Fruit fly (Drosophila melanogaster) whole organism, embryonic: Measurements from ENCODE around the gene CG12945.
A peak's percentile ranks its signal among the peaks of the same experiment; 100 is the strongest.

Experiments
- Asciz ChIP-seq: fragments of 200-800 bp; sonication (Bioruptor generic); optimal IDR thresholded peaks from 2 replicates; lab custom pipeline; 2017; ENCODE audit warnings: missing biosample characterization, mild to moderate bottlenecking, missing genetic modification characterization, missing genetic modification reagents
- Atf6 ChIP-seq: fragments of 200-800 bp; sonication (Bioruptor generic); IDR thresholded peaks from 2 replicates; pipeline ENCODE4 v1.3.6; 2022; ENCODE audit warnings: missing biosample characterization, missing genetic modification characterization
- Blimp-1 ChIP-seq: fragments of 200-800 bp; sonication (Bioruptor generic); optimal IDR thresholded peaks from 3 replicates; lab custom pipeline; 2018; ENCODE audit warnings: missing biosample characterization, missing genetic modification characterization, mild to moderate bottlenecking, moderate library complexity, missing genetic modification reagents
- C15 ChIP-seq: fragments of 200-800 bp; sonication (Bioruptor generic); IDR thresholded peaks from 3 replicates; pipeline ENCODE4 v1.3.6; 2022; ENCODE audit warnings: missing biosample characterization, missing genetic modification characterization
- CG12071 ChIP-seq: fragments of 200-800 bp; sonication (Bioruptor generic); optimal IDR thresholded peaks from 3 replicates; lab custom pipeline; 2018; ENCODE audit warnings: missing biosample characterization, mild to moderate bottlenecking, missing genetic modification characterization
- CG12219 ChIP-seq: fragments of 200-800 bp; sonication (Bioruptor generic); optimal IDR thresholded peaks from 3 replicates; lab custom pipeline; 2018; ENCODE audit warnings: missing biosample characterization, mild to moderate bottlenecking, missing genetic modification characterization
- CG15601 ChIP-seq: fragments of 200-800 bp; sonication (Bioruptor generic); optimal IDR thresholded peaks from 3 replicates; lab custom pipeline; 2019; ENCODE audit warnings: missing biosample characterization, mild to moderate bottlenecking, missing genetic modification characterization, moderate library complexity
- CG16815 ChIP-seq: fragments of 200-800 bp; sonication (Bioruptor generic); optimal IDR thresholded peaks from 3 replicates; lab custom pipeline; 2017; ENCODE audit warnings: missing biosample characterization, mild to moderate bottlenecking, missing genetic modification characterization
- CG16863 ChIP-seq: fragments of 200-800 bp; sonication (Bioruptor generic); optimal IDR thresholded peaks from 3 replicates; lab custom pipeline; 2016; ENCODE audit warnings: missing biosample characterization, missing genetic modification characterization
- CG17359 ChIP-seq: fragments of 200-800 bp; sonication (Bioruptor generic); optimal IDR thresholded peaks from 3 replicates; lab custom pipeline; 2018; ENCODE audit warnings: missing biosample characterization, mild to moderate bottlenecking, missing genetic modification characterization, moderate library complexity
- CG17802 ChIP-seq: fragments of 200-800 bp; sonication (Bioruptor generic); optimal IDR thresholded peaks from 2 replicates; lab custom pipeline; 2018; ENCODE audit warnings: missing biosample characterization, mild to moderate bottlenecking, missing genetic modification characterization, moderate library complexity
- CG2120 ChIP-seq: fragments of 200-800 bp; sonication (Bioruptor generic); optimal IDR thresholded peaks from 3 replicates; lab custom pipeline; 2016; ENCODE audit warnings: missing biosample characterization, missing genetic modification characterization
- CG2199 ChIP-seq: fragments of 200-800 bp; sonication (Bioruptor generic); IDR thresholded peaks from 3 replicates; pipeline ENCODE4 v1.3.6; 2022; ENCODE audit warnings: missing biosample characterization, missing genetic modification characterization
- CG30431 ChIP-seq: fragments of 200-800 bp; sonication (Bioruptor generic); optimal IDR thresholded peaks from 2 replicates; lab custom pipeline; 2017; ENCODE audit warnings: missing biosample characterization, missing genetic modification characterization
- CG32532 ChIP-seq: fragments of 200-800 bp; sonication (Bioruptor generic); IDR thresholded peaks from 2 replicates; pipeline ENCODE4 v1.3.6; 2022; ENCODE audit warnings: missing biosample characterization, missing genetic modification characterization
- CG32767 ChIP-seq: fragments of 200-800 bp; sonication (Bioruptor generic); IDR thresholded peaks from 2 replicates; pipeline ENCODE4 v1.3.6; 2022; ENCODE audit warnings: missing biosample characterization, missing genetic modification characterization
- CG3281 ChIP-seq: fragments of 200-800 bp; sonication (Bioruptor generic); optimal IDR thresholded peaks from 3 replicates; lab custom pipeline; 2017; ENCODE audit warnings: missing biosample characterization, mild to moderate bottlenecking, missing genetic modification characterization
- CG3726 ChIP-seq: fragments of 200-800 bp; sonication (Bioruptor generic); IDR thresholded peaks from 3 replicates; pipeline ENCODE4, ENCODE4 v1.3.6; 2022; ENCODE audit warnings: missing biosample characterization, missing genetic modification characterization
- CG42726 ChIP-seq: fragments of 200-800 bp; sonication (Bioruptor generic); IDR thresholded peaks from 2 replicates; pipeline ENCODE4 v1.3.6; 2022; ENCODE audit warnings: missing biosample characterization, missing genetic modification characterization; ENCODE audit not compliant: partially characterized antibody
- CG4404 ChIP-seq: fragments of 200-800 bp; sonication (Bioruptor generic); IDR thresholded peaks from 2 replicates; pipeline ENCODE4 v1.3.6; 2022; ENCODE audit warnings: missing biosample characterization, missing genetic modification characterization
- CG6175 ChIP-seq: fragments of 200-800 bp; sonication (Bioruptor generic); IDR thresholded peaks from 3 replicates; pipeline ENCODE4 v1.3.6; 2022; ENCODE audit warnings: missing biosample characterization, missing genetic modification characterization
- CG6683 ChIP-seq: fragments of 200-800 bp; sonication (Bioruptor generic); optimal IDR thresholded peaks from 2 replicates; lab custom pipeline; 2017; ENCODE audit warnings: missing biosample characterization, mild to moderate bottlenecking, missing genetic modification characterization, missing genetic modification reagents
- CG7786 ChIP-seq: fragments of 200-800 bp; sonication (Bioruptor generic); optimal IDR thresholded peaks from 2 replicates; lab custom pipeline; 2016; ENCODE audit warnings: missing biosample characterization, missing genetic modification characterization
- CG8290 ChIP-seq, 3 experiments: fragments of 200-800 bp; sonication (Bioruptor generic); optimal IDR thresholded peaks; 2 replicates each; lab custom pipeline; 2016 to 2019; ENCODE audit warnings: missing biosample characterization in 3 of 3, missing genetic modification characterization in 3 of 3, mild to moderate bottlenecking in 2 of 3, moderate library complexity in 1 of 3
- CG8388 ChIP-seq: fragments of 200-800 bp; sonication (Bioruptor generic); optimal IDR thresholded peaks from 2 replicates; lab custom pipeline; 2019; ENCODE audit warnings: missing biosample characterization, mild to moderate bottlenecking, missing genetic modification characterization, moderate library complexity
- Dbx ChIP-seq: fragments of 200-800 bp; sonication (Bioruptor generic); IDR thresholded peaks from 3 replicates; pipeline ENCODE4 v1.3.6; 2022; ENCODE audit warnings: missing biosample characterization, missing genetic modification characterization
- H2.0 ChIP-seq: fragments of 200-800 bp; sonication (Bioruptor generic); IDR thresholded peaks from 2 replicates; pipeline ENCODE4 v1.3.6; 2022; ENCODE audit warnings: missing biosample characterization, missing genetic modification characterization
- Hmr ChIP-seq: fragments of 200-800 bp; sonication (Bioruptor generic); optimal IDR thresholded peaks from 3 replicates; lab custom pipeline; 2017; ENCODE audit warnings: mild to moderate bottlenecking, missing biosample characterization, missing genetic modification reagents, missing genetic modification characterization
- Mrtf ChIP-seq: fragments of 200-800 bp; sonication (Bioruptor generic); IDR thresholded peaks from 3 replicates; pipeline ENCODE4 v1.3.6; 2022; ENCODE audit warnings: missing biosample characterization, missing genetic modification characterization
- Myb ChIP-seq: fragments of 200-800 bp; sonication (Bioruptor generic); optimal IDR thresholded peaks from 2 replicates; lab custom pipeline; 2016; ENCODE audit warnings: missing biosample characterization, missing genetic modification characterization
- Opbp ChIP-seq: fragments of 200-800 bp; sonication (Bioruptor generic); IDR thresholded peaks from 3 replicates; pipeline ENCODE4 v1.3.6; 2022; ENCODE audit warnings: missing biosample characterization, missing genetic modification characterization; ENCODE audit not compliant: partially characterized antibody
- Sry-δ ChIP-seq: fragments of 200-800 bp; sonication (Bioruptor generic); optimal IDR thresholded peaks from 2 replicates; lab custom pipeline; 2016; ENCODE audit warnings: missing biosample characterization, missing genetic modification characterization
- Xrp1 ChIP-seq: fragments of 200-800 bp; sonication (Bioruptor generic); IDR thresholded peaks from 2 replicates; pipeline ENCODE4 v1.3.6; 2022; ENCODE audit warnings: missing biosample characterization, missing genetic modification characterization
- br ChIP-seq: fragments of >200 bp; optimal IDR thresholded peaks from 2 replicates; lab custom pipeline; 2017
- croc ChIP-seq: fragments of 200-800 bp; sonication (Bioruptor generic); conservative IDR thresholded peaks from 3 replicates; pipeline ENCODE4 v1.3.6; 2022; ENCODE audit warnings: missing biosample characterization, missing genetic modification characterization
- dm ChIP-seq: fragments of 200-800 bp; sonication (Bioruptor generic); optimal IDR thresholded peaks from 3 replicates; lab custom pipeline; 2016; ENCODE audit warnings: missing biosample characterization, missing genetic modification characterization
- dysf ChIP-seq: fragments of 200-800 bp; sonication (Bioruptor generic); IDR thresholded peaks from 3 replicates; pipeline ENCODE4 v1.3.6; 2022; ENCODE audit warnings: missing biosample characterization, missing genetic modification characterization
- h ChIP-seq: fragments of >200 bp; optimal IDR thresholded peaks from 2 replicates; lab custom pipeline; 2017
- inv ChIP-seq: fragments of 200-800 bp; sonication (Bioruptor generic); IDR thresholded peaks from 2 replicates; pipeline ENCODE4 v1.3.6; 2022; ENCODE audit warnings: missing biosample characterization, missing genetic modification characterization; ENCODE audit not compliant: partially characterized antibody
- lmd ChIP-seq: fragments of 200-800 bp; sonication (Bioruptor generic); IDR thresholded peaks from 2 replicates; pipeline ENCODE4 v1.3.6; 2022; ENCODE audit warnings: missing biosample characterization, missing genetic modification characterization
- ranshi ChIP-seq: fragments of 200-800 bp; sonication (Bioruptor generic); IDR thresholded peaks from 2 replicates; pipeline ENCODE4 v1.3.6; 2022; ENCODE audit warnings: missing biosample characterization, missing genetic modification characterization
- repo ChIP-seq: fragments of 200-800 bp; sonication (Bioruptor generic); optimal IDR thresholded peaks from 2 replicates; lab custom pipeline; 2016; ENCODE audit warnings: missing biosample characterization, missing genetic modification characterization
- row ChIP-seq: fragments of 200-800 bp; sonication (Bioruptor generic); IDR thresholded peaks from 3 replicates; pipeline ENCODE4 v1.3.6; 2022; ENCODE audit warnings: missing biosample characterization, missing genetic modification characterization
- run ChIP-seq: fragments of 200-800 bp; sonication (Bioruptor generic); optimal IDR thresholded peaks from 3 replicates; lab custom pipeline; 2018; ENCODE audit warnings: missing biosample characterization, mild to moderate bottlenecking, missing genetic modification characterization
- slp2 ChIP-seq: fragments of 200-800 bp; sonication (Bioruptor generic); optimal IDR thresholded peaks from 2 replicates; lab custom pipeline; 2016; ENCODE audit warnings: missing biosample characterization, missing genetic modification characterization
- sob ChIP-seq: fragments of 200-800 bp; sonication (Bioruptor generic); IDR thresholded peaks from 2 replicates; pipeline ENCODE4 v1.3.6; 2022; ENCODE audit warnings: missing biosample characterization, missing genetic modification characterization
- tin ChIP-seq: fragments of 200-800 bp; sonication (Bioruptor generic); optimal IDR thresholded peaks from 3 replicates; lab custom pipeline; 2016; ENCODE audit warnings: missing biosample characterization, missing genetic modification characterization
- twi ChIP-seq: fragments of 200-800 bp; optimal IDR thresholded peaks from 2 replicates; lab custom pipeline; 2019; ENCODE audit warnings: missing biosample characterization, mild to moderate bottlenecking, missing genetic modification characterization, moderate library complexity
- unpg ChIP-seq: fragments of 200-800 bp; sonication (Bioruptor generic); optimal IDR thresholded peaks from 3 replicates; lab custom pipeline; 2018; ENCODE audit warnings: missing biosample characterization, mild to moderate bottlenecking, missing genetic modification characterization, moderate library complexity
- vnd ChIP-seq: fragments of 200-800 bp; sonication (Bioruptor generic); IDR thresholded peaks from 3 replicates; pipeline ENCODE4 v1.3.6; 2022; ENCODE audit warnings: missing biosample characterization, missing genetic modification characterization; ENCODE audit not compliant: partially characterized antibody
- zen ChIP-seq: fragments of 200-800 bp; sonication (Bioruptor generic); optimal IDR thresholded peaks from 3 replicates; lab custom pipeline; 2018; ENCODE audit warnings: missing biosample characterization, mild to moderate bottlenecking, missing genetic modification characterization, moderate library complexity

The CG12945 gene

dm6 chr3R:9777941-9778360 lies 13.1 kb downstream of the CG12945 start, which contains the start of gene RpS29 (continued):
- TF ChIP-seq Sry-δ (GFP tag; lab: Kevin White, UChicago) (peak; percentile 100), CG12219 (GFP tag; lab: Kevin White, UChicago) (peak; percentile 56), Myb (GFP tag; lab: Kevin White, UChicago) (peak; percentile 94), row (GFP tag; lab: Robert Waterston, UW) (peak; percentile 75), CG4404 (peak; percentile 46; the same call in 1 of the 2 replicates), CG3281 (GFP tag; lab: Kevin White, UChicago) (peak; percentile 85), repo (GFP tag; lab: Kevin White, UChicago) (peak; percentile 71), CG7786 (GFP tag; lab: Kevin White, UChicago) (peak; percentile 86), CG32532 (GFP tag; lab: Robert Waterston, UW) (peak; percentile 89), CG2199 (GFP tag; lab: Robert Waterston, UW) (peak; percentile 55; the same call in 1 of the 3 replicates), CG32767 (GFP tag; lab: Robert Waterston, UW) (peak; percentile 57; the same call in 1 of the 2 replicates), vnd (GFP tag; lab: Robert Waterston, UW) (peak; percentile 84), CG8290 (GFP tag; optimal IDR thresholded peaks at IDR 0.05; lab: Kevin White, UChicago) (peak; percentile 73), CG8290 (tag; optimal IDR thresholded peaks at IDR 0.05; lab: Kevin White, UChicago) (peak; percentile 31 to 95), br (no peak), h (lab: Kevin White, UChicago) (no peak), Asciz (GFP tag; lab: Kevin White, UChicago) (peak; percentile 71), Atf6 (GFP tag; lab: Robert Waterston, UW) (peak; percentile 72), Hmr (peak; percentile 94), Xrp1 (GFP tag; lab: Robert Waterston, UW) (peak; percentile 63), Dbx (GFP tag; lab: Robert Waterston, UW) (peak; percentile 93), tin (GFP tag; lab: Kevin White, UChicago) (peak; percentile 74), inv (GFP tag; lab: Robert Waterston, UW) (peak; percentile 92), ranshi (peak; percentile 68), run (tag; lab: Kevin White, UChicago) (peak; percentile 49), CG16863 (peak; percentile 77), CG15601 (tag; lab: Kevin White, UChicago) (peak; percentile 81), CG8388 (GFP tag; lab: Kevin White, UChicago) (peak; percentile 52), CG6175 (GFP tag; lab: Robert Waterston, UW) (peak; percentile 84), lmd (GFP tag; lab: Robert Waterston, UW) (peak; percentile 71; the same call in 1 of the 2 replicates), CG30431 (GFP tag; lab: Kevin White, UChicago) (peak; percentile 47), C15 (GFP tag; lab: Robert Waterston, UW) (0 out of 3 replicates have a peak, but pooled peaks have one; percentile 43), CG42726 (peak; percentile 98), CG16815 (GFP tag; lab: Kevin White, UChicago) (peak; percentile 2), dm (GFP tag; lab: Kevin White, UChicago) (peak; percentile 97), CG3726 (GFP tag; lab: Robert Waterston, UW) (peak; percentile 69; the same call in 2 of the 3 replicates), Opbp (GFP tag; lab: Robert Waterston, UW) (peak; percentile 97), croc (0 out of 3 replicates have a peak, but pooled peaks have one; percentile 32), dysf (peak; percentile 80), sob (peak; percentile 93), CG17802 (tag; lab: Kevin White, UChicago) (peak; percentile 53), CG17359 (tag; lab: Kevin White, UChicago) (peak; percentile 64), Blimp-1 (peak; percentile 60), slp2 (GFP tag; lab: Kevin White, UChicago) (peak; percentile 63), CG12071 (GFP tag; lab: Kevin White, UChicago) (peak; percentile 72), unpg (GFP tag; lab: Kevin White, UChicago) (peak; percentile 66), zen (tag; lab: Kevin White, UChicago) (peak; percentile 39), CG6683 (GFP tag; lab: Kevin White, UChicago) (peak; percentile 73), CG2120 (GFP tag; lab: Kevin White, UChicago) (peak; percentile 90), Mrtf (GFP tag; lab: Robert Waterston, UW) (peak; percentile 71), H2.0 (peak; percentile 74), twi (tag; lab: Kevin White, UChicago) (peak; percentile 27)
